Worm (Caenorhabditis elegans): ENCODE data around the gene F46H5.11.
A peak's percentile ranks its signal among the peaks of the same experiment; 100 is the strongest.

Gene F46H5.11

ce11 chrX:7284724-7285184 lies 12.9 kb upstream of the F46H5.11 start:
- TF ChIP-seq pag-3 (tag; optimal IDR thresholded peaks at IDR 0.05; ENCODE audit: borderline replicate concordance, insufficient read depth) (no peak), C16A3.4 (tag; optimal IDR thresholded peaks at IDR 0.05) (peak; percentile 1), swsn-7 (tag; optimal IDR thresholded peaks at IDR 0.05) (peak; percentile 48), snpc-4 (tag; optimal IDR thresholded peaks at IDR 0.05) (no peak), skn-1 (tag; optimal IDR thresholded peaks at IDR 0.05) (no peak), xbp-1 (tag; optimal IDR thresholded peaks at IDR 0.05) (peak; percentile 29), Y116A8C.19 (tag; optimal IDR thresholded peaks at IDR 0.05; ENCODE audit: borderline replicate concordance) (no peak), irx-1 (tag; optimal IDR thresholded peaks at IDR 0.05) (no peak), isw-1 (GFP tag; IDR thresholded peaks at IDR 0.05) (peak; percentile 33; the same call in 1 of the 2 replicates), mep-1 (tag; optimal IDR thresholded peaks at IDR 0.05) (peak; percentile 41), aha-1 (tag; optimal IDR thresholded peaks at IDR 0.05) (no peak), nhr-19 (GFP tag; conservative IDR thresholded peaks at IDR 0.05) (no peak), ceh-88 (GFP tag; IDR thresholded peaks at IDR 0.05) (no peak), ama-1 (optimal IDR thresholded peaks at IDR 0.05) (no peak), alr-1 (tag; optimal IDR thresholded peaks at IDR 0.05; ENCODE audit: borderline replicate concordance) (no peak), unc-130 (tag; optimal IDR thresholded peaks at IDR 0.05) (no peak), lin-35 (GFP tag; optimal IDR thresholded peaks at IDR 0.05) (peak in 1 of 2 experiments; percentile 4), snu-23 (GFP tag; optimal IDR thresholded peaks at IDR 0.05) (peak; percentile 31), ceh-90 (tag; optimal IDR thresholded peaks at IDR 0.05) (no peak), lir-3 (tag; optimal IDR thresholded peaks at IDR 0.05; ENCODE audit: poor library complexity) (no peak), C34B4.2 (tag; optimal IDR thresholded peaks at IDR 0.05) (no peak), nhr-77 (tag; optimal IDR thresholded peaks at IDR 0.05) (peak; percentile 27), pax-3 (tag; optimal IDR thresholded peaks at IDR 0.05) (no peak), nhr-20 (tag; optimal IDR thresholded peaks at IDR 0.05) (peak; percentile 9), jun-1 (tag; optimal IDR thresholded peaks at IDR 0.05) (no peak), fos-1 (tag; optimal IDR thresholded peaks at IDR 0.05) (peak; percentile 7), elt-2 (tag; optimal IDR thresholded peaks at IDR 0.05) (no peak), nhr-28 (tag; optimal IDR thresholded peaks at IDR 0.05) (no peak), rnt-1 (tag; optimal IDR thresholded peaks at IDR 0.05) (peak; percentile 4), ces-1 (GFP tag; optimal IDR thresholded peaks at IDR 0.05) (no peak), ets-5 (GFP tag; IDR thresholded peaks at IDR 0.05) (no peak), C04F5.9 (tag; optimal IDR thresholded peaks at IDR 0.05) (no peak), zip-4 (GFP tag; optimal IDR thresholded peaks at IDR 0.05) (no peak), lsy-2 (tag; optimal IDR thresholded peaks at IDR 0.05) (peak; percentile 16 to 63), grh-1 (GFP tag; IDR thresholded peaks at IDR 0.05) (no peak), nhr-90 (tag; optimal IDR thresholded peaks at IDR 0.05; ENCODE audit: poor library complexity) (no peak), pqm-1 (tag; optimal IDR thresholded peaks at IDR 0.05) (no peak), F16B12.6 (tag; optimal IDR thresholded peaks at IDR 0.05) (no peak), fkh-8 (tag; optimal IDR thresholded peaks at IDR 0.05) (peak; percentile 70), unc-30 (tag; optimal IDR thresholded peaks at IDR 0.05) (no peak), ceh-8 (GFP tag; optimal IDR thresholded peaks at IDR 0.05) (no peak), sptf-1 (tag; optimal IDR thresholded peaks at IDR 0.05) (no peak), elt-3 (tag; optimal IDR thresholded peaks at IDR 0.05) (no peak), egl-13 (tag; optimal IDR thresholded peaks at IDR 0.05) (peak; percentile 63), dsc-1 (tag; optimal IDR thresholded peaks at IDR 0.05) (peak; percentile 44), tlp-1 (tag; optimal IDR thresholded peaks at IDR 0.05) (no peak), nhr-85 (tag) (no peak), unc-98 (GFP tag; IDR thresholded peaks at IDR 0.05) (no peak), efl-3 (GFP tag; optimal IDR thresholded peaks at IDR 0.05) (no peak), lin-39 (tag; optimal IDR thresholded peaks at IDR 0.05) (no peak), ceh-63 (GFP tag; optimal IDR thresholded peaks at IDR 0.05) (no peak), aly-2 (tag; optimal IDR thresholded peaks at IDR 0.05) (no peak), lin-14 (GFP tag; optimal IDR thresholded peaks at IDR 0.05) (peak; percentile 94)
